Worm (Caenorhabditis elegans) whole organism, midembryonic: Measurements from ENCODE around the gene R03C1.1.

Experiments used
- T22C8.4 ChIP-seq: fragments of 200-800 bp; sonication (Bioruptor generic); IDR thresholded peaks from 2 replicates; pipeline ENCODE4 v1.3.6; 2022; ENCODE audit warnings: missing genetic modification characterization, missing compliant biosample characterization
- cog-1 ChIP-seq: sonication (generic microtip); optimal IDR thresholded peaks from 2 replicates; lab custom pipeline; 2016; ENCODE audit warnings: missing genetic modification characterization, missing compliant biosample characterization
- flt-1 ChIP-seq: fragments of 200-800 bp; sonication (Bioruptor generic); IDR thresholded peaks from 2 replicates; pipeline ENCODE4 v1.3.6; 2022; ENCODE audit warnings: missing genetic modification characterization, missing compliant biosample characterization
- klf-2 ChIP-seq: fragments of 200-800 bp; sonication (Bioruptor generic); conservative IDR thresholded peaks from 2 replicates; pipeline ENCODE4 v1.3.6; 2022; ENCODE audit warnings: missing genetic modification reagents, missing genetic modification characterization, missing compliant biosample characterization
- med-1 ChIP-seq: sonication (generic microtip); optimal IDR thresholded peaks from 2 replicates; lab custom pipeline; 2017; ENCODE audit warnings: missing genetic modification characterization, mild to moderate bottlenecking, missing compliant biosample characterization, antibody characterized with exemption, missing genetic modification reagents; ENCODE audit not compliant: insufficient read depth
- ref-1 ChIP-seq: fragments of 200-800 bp; sonication (Bioruptor generic); conservative IDR thresholded peaks from 2 replicates; pipeline ENCODE4 v1.3.6; 2022; ENCODE audit warnings: missing genetic modification reagents, missing genetic modification characterization, missing compliant biosample characterization
- tab-1 ChIP-seq: fragments of 200-800 bp; sonication (Bioruptor generic); IDR thresholded peaks from 2 replicates; pipeline ENCODE4 v1.3.6; 2022; ENCODE audit warnings: missing genetic modification characterization, missing compliant biosample characterization
- ztf-23 ChIP-seq: fragments of 200-800 bp; sonication (Bioruptor generic); IDR thresholded peaks from 2 replicates; pipeline ENCODE4 v1.3.6; 2022; ENCODE audit warnings: missing genetic modification reagents, missing genetic modification characterization, missing compliant biosample characterization
- ztf-29 ChIP-seq: fragments of 200-800 bp; sonication (Bioruptor generic); IDR thresholded peaks from 2 replicates; pipeline ENCODE4 v1.3.6; 2022; ENCODE audit warnings: missing genetic modification reagents, missing genetic modification characterization, missing compliant biosample characterization

DNA sequence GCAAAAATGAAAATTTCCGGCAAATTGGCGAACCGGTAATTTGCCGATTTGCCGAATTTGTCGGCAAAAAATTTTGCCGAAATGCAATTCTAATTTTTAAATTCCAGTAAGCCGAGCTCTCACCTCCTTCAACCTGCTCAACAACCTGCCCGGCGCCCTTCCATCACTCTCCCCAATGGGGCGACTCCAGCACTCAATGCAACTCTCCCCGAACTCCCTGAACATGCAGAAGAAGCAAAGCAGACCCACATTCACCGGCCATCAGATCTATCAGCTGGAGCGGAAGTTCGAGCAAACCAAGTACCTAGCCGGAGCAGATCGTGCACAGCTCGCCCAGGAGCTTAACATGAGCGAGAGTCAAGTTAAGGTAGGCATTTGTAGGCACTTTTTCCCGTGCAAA, 5.6 kb downstream of the R03C1.1 start:
- no peak for TF ChIP-seq flt-1 (GFP tag; lab: Robert Waterston, UW)
- TF ChIP-seq ztf-29 (GFP tag; lab: Robert Waterston, UW), result no peak
- TF ChIP-seq klf-2 (GFP tag; lab: Robert Waterston, UW), result no peak
- no peak for TF ChIP-seq tab-1 (GFP tag; lab: Robert Waterston, UW)
- TF ChIP-seq ztf-23 (GFP tag; lab: Robert Waterston, UW), result no peak
- TF ChIP-seq med-1 (GFP tag; lab: Kevin White, UChicago), result no peak
- no peak for TF ChIP-seq T22C8.4 (GFP tag; lab: Robert Waterston, UW)
- TF ChIP-seq cog-1 (tag; lab: Kevin White, UChicago), result no peak
- no peak for TF ChIP-seq ref-1
